Worm (Caenorhabditis elegans) whole organism, L2 larva: ENCODE data around the gene decr-1.2.
A peak's percentile ranks its signal among the peaks of the same experiment; 100 is the strongest.

Source experiments
- C34F6.9 ChIP-seq: fragments of 150-350 bp; optimal IDR thresholded peaks from 2 replicates; lab custom pipeline; 2014; ENCODE audit warnings: missing biosample characterization, missing genetic modification characterization
- Y55F3AM.14 ChIP-seq: fragments of 200-800 bp; sonication (Bioruptor generic); optimal IDR thresholded peaks from 2 replicates; lab custom pipeline; 2018; ENCODE audit warnings: mild to moderate bottlenecking, missing genetic modification characterization, missing compliant biosample characterization
- blmp-1 ChIP-seq: sonication (generic microtip); optimal IDR thresholded peaks from 2 replicates; lab custom pipeline; 2017; ENCODE audit warnings: missing genetic modification characterization, mild to moderate bottlenecking, missing compliant biosample characterization, antibody characterized with exemption, moderate library complexity; ENCODE audit not compliant: insufficient read depth
- crh-2 ChIP-seq: sonication (generic microtip); optimal IDR thresholded peaks from 2 replicates; lab custom pipeline; 2017; ENCODE audit warnings: missing biosample characterization, missing genetic modification characterization
- fos-1 ChIP-seq: fragments of 150-350 bp; optimal IDR thresholded peaks from 2 replicates; lab custom pipeline; 2014; ENCODE audit warnings: missing biosample characterization, missing genetic modification characterization
- lsy-2 ChIP-seq, 2 experiments: fragments of 150-350 bp in 1 of 2; sonication (generic microtip) in 1 of 2; optimal IDR thresholded peaks; 2 replicates each; lab custom pipeline; 2014 to 2017; ENCODE audit warnings: missing biosample characterization in 2 of 2, missing genetic modification characterization in 2 of 2
- nhr-11 ChIP-seq: fragments of 150-350 bp; optimal IDR thresholded peaks from 2 replicates; lab custom pipeline; 2014; ENCODE audit warnings: missing biosample characterization, missing genetic modification characterization
- nhr-237 ChIP-seq: fragments of 150-350 bp; optimal IDR thresholded peaks from 2 replicates; lab custom pipeline; 2014; ENCODE audit warnings: missing biosample characterization, missing genetic modification characterization
- nhr-25 ChIP-seq: fragments of 150-350 bp; sonication (generic microtip); optimal IDR thresholded peaks from 3 replicates; lab custom pipeline; 2014; ENCODE audit warnings: missing biosample characterization, missing genetic modification characterization
- nhr-77 ChIP-seq: fragments of 150-350 bp; optimal IDR thresholded peaks from 2 replicates; lab custom pipeline; 2014; ENCODE audit warnings: missing biosample characterization, missing genetic modification characterization
- unc-55 ChIP-seq: fragments of 150-350 bp; sonication (generic microtip); optimal IDR thresholded peaks from 3 replicates; lab custom pipeline; 2014; ENCODE audit warnings: missing biosample characterization, missing genetic modification reagents, missing genetic modification characterization
- ztf-11 ChIP-seq: sonication (generic microtip); optimal IDR thresholded peaks from 2 replicates; lab custom pipeline; 2017; ENCODE audit warnings: missing biosample characterization, missing genetic modification characterization

- no peak for TF ChIP-seq nhr-237 (tag; lab: Kevin White, UChicago)
- TF ChIP-seq unc-55, result peak; percentile 57
- TF ChIP-seq blmp-1 (tag; lab: Kevin White, UChicago), result no peak
- TF ChIP-seq nhr-11 (tag; lab: Kevin White, UChicago), result no peak
- TF ChIP-seq crh-2 (tag; lab: Kevin White, UChicago), result peak; percentile 15
- TF ChIP-seq nhr-25 (tag; lab: Kevin White, UChicago), result no peak
- no peak for TF ChIP-seq fos-1
- no peak for TF ChIP-seq Y55F3AM.14 (GFP tag; lab: Kevin White, UChicago)
- peak in 1 of 2 experiments; percentile 74 for TF ChIP-seq lsy-2 (tag; optimal IDR thresholded peaks at IDR 0.05; lab: Kevin White, UChicago)
- no peak for TF ChIP-seq nhr-77 (tag; lab: Kevin White, UChicago)
- no peak for TF ChIP-seq C34F6.9 (tag; lab: Kevin White, UChicago)
- TF ChIP-seq ztf-11, result no peak
Observed at ce11 chrII:8525133-8525736, 20.2 kb upstream of the decr-1.2 start, which contains the start of the genes prp-9 and mrps-18B.
